Fruit fly (Drosophila melanogaster) whole organism, wandering third instar larva: ENCODE data around the gene CG1582.

Source experiments
- Dif ChIP-seq: fragments of 200-275, 200-300 bp; sonication (Bioruptor generic); optimal IDR thresholded peaks from 2 replicates; lab custom pipeline; 2018; ENCODE audit warnings: missing biosample characterization, missing genetic modification characterization; ENCODE audit not compliant: partially characterized antibody
- Hnf4 ChIP-seq: fragments of 200-800 bp; sonication (Bioruptor generic); optimal IDR thresholded peaks from 2 replicates; lab custom pipeline; 2016; ENCODE audit warnings: missing biosample characterization, mild to moderate bottlenecking, missing genetic modification characterization
- Jra ChIP-seq: sonication (Bioruptor generic); optimal IDR thresholded peaks from 2 replicates; lab custom pipeline; 2016; ENCODE audit warnings: missing biosample characterization, missing genetic modification characterization
- h ChIP-seq: fragments of 200-800 bp; sonication (Bioruptor generic); optimal IDR thresholded peaks from 3 replicates; lab custom pipeline; 2016; ENCODE audit warnings: missing biosample characterization, mild to moderate bottlenecking, missing genetic modification characterization
- lola ChIP-seq: fragments of >200 bp; optimal IDR thresholded peaks from 2 replicates; lab custom pipeline; 2017; ENCODE audit warnings: missing biosample characterization, missing genetic modification characterization
- psq ChIP-seq: fragments of 200-800 bp; sonication (Bioruptor generic); optimal IDR thresholded peaks from 3 replicates; lab custom pipeline; 2017; ENCODE audit warnings: missing biosample characterization, mild to moderate bottlenecking, missing genetic modification characterization, moderate library complexity
- rgr ChIP-seq: fragments of 200-800 bp; sonication (Bioruptor generic); optimal IDR thresholded peaks from 3 replicates; lab custom pipeline; 2016; ENCODE audit warnings: missing biosample characterization, mild to moderate bottlenecking, missing genetic modification characterization

DNA sequence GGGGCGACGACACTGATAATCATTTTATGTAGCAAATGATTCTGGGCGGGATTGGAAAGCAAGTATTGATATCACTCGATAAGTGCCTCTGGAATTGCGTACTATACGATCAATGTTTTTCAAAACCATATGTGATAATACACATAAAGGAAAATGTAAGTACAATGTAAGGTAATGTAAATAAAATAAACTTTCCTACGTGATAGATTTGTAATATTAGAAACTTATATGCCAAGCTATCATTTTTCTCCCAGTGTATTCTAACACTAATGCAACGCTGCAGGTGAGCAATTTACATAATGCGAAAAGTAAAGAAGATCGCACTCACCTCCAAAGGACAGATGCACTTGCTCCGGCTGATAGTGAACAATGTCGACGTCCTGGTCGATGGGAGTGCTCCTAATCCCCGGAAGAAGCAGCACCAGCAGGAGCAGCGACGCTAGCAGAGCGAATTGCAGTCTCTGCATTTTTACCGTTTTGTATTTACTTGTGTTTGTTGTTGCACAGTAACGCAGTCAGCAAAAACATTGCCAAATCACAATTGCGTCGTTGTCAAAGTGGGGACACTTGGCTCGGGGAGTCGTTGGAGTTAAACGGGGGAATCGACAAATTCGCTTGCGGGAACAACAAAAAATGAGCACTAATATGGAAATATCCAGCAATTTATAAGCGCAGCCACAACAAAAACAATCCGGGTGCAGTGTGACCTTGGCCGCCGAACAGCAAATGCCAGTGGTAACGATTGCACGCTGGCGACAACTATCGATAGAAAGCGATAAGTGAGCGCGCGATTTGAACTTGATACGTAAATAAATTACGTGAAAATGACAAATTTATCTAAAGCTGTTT, 21.8 kb downstream of the CG1582 start, which contains the start of gene CG1637:
- no peak for TF ChIP-seq h (GFP tag; lab: Kevin White, UChicago)
- no peak for TF ChIP-seq Hnf4
- no peak for TF ChIP-seq Jra (GFP tag; lab: Kevin White, UChicago)
- TF ChIP-seq rgr, result no peak
- TF ChIP-seq Dif, result no peak
- TF ChIP-seq lola (GFP tag; lab: Kevin White, UChicago), result no peak
- TF ChIP-seq psq (GFP tag; lab: Kevin White, UChicago), result no peak
